Worm (Caenorhabditis elegans) whole organism, mixed stage, embryonic: Measurements from ENCODE around the gene C28D4.18.

Experiments used
- ceh-39 ChIP-seq: fragments of 150-350 bp; optimal IDR thresholded peaks from 2 replicates; lab custom pipeline; 2014; ENCODE audit warnings: missing biosample characterization, missing genetic modification characterization
- mep-1 ChIP-seq: fragments of 150-350 bp; optimal IDR thresholded peaks from 2 replicates; lab custom pipeline; 2017; ENCODE audit warnings: missing biosample characterization, missing genetic modification reagents, missing genetic modification characterization, inconsistent platforms
- unc-39 ChIP-seq: fragments of 150-350 bp; optimal IDR thresholded peaks from 2 replicates; lab custom pipeline; 2014; ENCODE audit warnings: missing biosample characterization, missing genetic modification characterization

ce11 chrIV:9678007-9678406, 47.1 kb upstream of the C28D4.18 start:
- TF ChIP-seq mep-1, result no peak
- TF ChIP-seq unc-39 (tag; lab: Kevin White, UChicago), result no peak
- TF ChIP-seq ceh-39 (tag; lab: Kevin White, UChicago), result no peak
